Worm (Caenorhabditis elegans): ENCODE measurements around the gene F53F1.2.

DNA sequence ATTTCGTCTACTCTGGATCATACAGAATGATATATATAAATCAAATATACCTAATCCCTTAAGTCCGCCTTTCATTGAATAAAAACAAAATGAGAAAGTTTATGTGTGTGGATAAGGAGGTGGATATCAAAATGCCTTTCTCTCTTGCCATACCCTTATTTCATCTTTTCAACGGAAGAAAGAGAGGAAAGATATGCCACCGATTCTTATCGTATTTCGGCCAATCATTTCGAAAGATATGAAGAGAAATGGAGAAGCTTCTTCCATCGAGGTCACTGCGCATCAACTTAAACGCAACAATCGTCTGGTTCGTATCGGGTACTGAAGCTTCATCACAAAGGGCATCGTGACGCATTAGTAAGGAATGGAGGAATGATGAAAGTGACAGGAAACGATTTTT, 6.7 kb downstream of the F53F1.2 start:
- TF ChIP-seq unc-30 (tag; optimal IDR thresholded peaks at IDR 0.05) = no peak
- no peak for TF ChIP-seq ceh-82 (tag; optimal IDR thresholded peaks at IDR 0.05)
- no peak for TF ChIP-seq nhr-12 (tag; optimal IDR thresholded peaks at IDR 0.05)
- no peak for TF ChIP-seq egl-27 (tag; optimal IDR thresholded peaks at IDR 0.05)

All from whole organism, L1 larva.